Fruit fly (Drosophila melanogaster) whole organism, embryonic: Measurements from ENCODE around the gene Sas-6.

Experiments used
- BtbVII ChIP-seq: fragments of 200-800 bp; sonication (Bioruptor generic); optimal IDR thresholded peaks from 3 replicates; lab custom pipeline; 2017; ENCODE audit warnings: missing biosample characterization, mild to moderate bottlenecking, missing genetic modification characterization
- CG10543 ChIP-seq: fragments of 200-800 bp; sonication (Bioruptor generic); optimal IDR thresholded peaks from 3 replicates; lab custom pipeline; 2017; ENCODE audit warnings: missing biosample characterization, mild to moderate bottlenecking, missing genetic modification characterization, moderate library complexity
- CG10959 ChIP-seq: fragments of 200-800 bp; sonication (Bioruptor generic); IDR thresholded peaks from 2 replicates; pipeline ENCODE4 v1.3.6; 2022; ENCODE audit warnings: missing biosample characterization, missing genetic modification characterization
- CG11456 ChIP-seq: fragments of 200-800 bp; sonication (Bioruptor generic); IDR thresholded peaks from 3 replicates; pipeline ENCODE4 v1.3.6; 2022; ENCODE audit warnings: missing biosample characterization, missing genetic modification characterization
- CG11695 ChIP-seq: fragments of 200-800 bp; sonication (Bioruptor generic); IDR thresholded peaks from 3 replicates; pipeline ENCODE4 v1.3.6; 2022; ENCODE audit warnings: missing biosample characterization, missing genetic modification characterization
- CG12219 ChIP-seq: fragments of 200-800 bp; sonication (Bioruptor generic); optimal IDR thresholded peaks from 3 replicates; lab custom pipeline; 2018; ENCODE audit warnings: missing biosample characterization, mild to moderate bottlenecking, missing genetic modification characterization
- CG12299 ChIP-seq: fragments of 200-800 bp; sonication (Bioruptor generic); optimal IDR thresholded peaks from 2 replicates; lab custom pipeline; 2018; ENCODE audit warnings: missing biosample characterization, mild to moderate bottlenecking, missing genetic modification characterization
- CG12391 ChIP-seq: fragments of 200-800 bp; sonication (Bioruptor generic); optimal IDR thresholded peaks from 3 replicates; lab custom pipeline; 2018; ENCODE audit warnings: missing biosample characterization, mild to moderate bottlenecking, missing genetic modification characterization, moderate library complexity
- CG12769 ChIP-seq: fragments of 200-800 bp; sonication (Bioruptor generic); optimal IDR thresholded peaks from 2 replicates; lab custom pipeline; 2019; ENCODE audit warnings: missing biosample characterization, mild to moderate bottlenecking, missing genetic modification characterization, moderate library complexity
- CG12942 ChIP-seq: fragments of 200-800 bp; sonication (Bioruptor generic); optimal IDR thresholded peaks from 3 replicates; lab custom pipeline; 2016; ENCODE audit warnings: missing biosample characterization, missing genetic modification characterization
- CG13296 ChIP-seq: fragments of 200-800 bp; sonication (Bioruptor generic); optimal IDR thresholded peaks from 3 replicates; lab custom pipeline; 2018; ENCODE audit warnings: missing biosample characterization, mild to moderate bottlenecking, missing genetic modification characterization
- CG13894 ChIP-seq: fragments of 200-800 bp; sonication (Bioruptor generic); optimal IDR thresholded peaks from 3 replicates; lab custom pipeline; 2018; ENCODE audit warnings: missing biosample characterization, mild to moderate bottlenecking, missing genetic modification characterization, moderate library complexity
- CG15011 ChIP-seq: fragments of 200-800 bp; sonication (Bioruptor generic); optimal IDR thresholded peaks from 3 replicates; lab custom pipeline; 2018; ENCODE audit warnings: missing biosample characterization, mild to moderate bottlenecking, missing genetic modification characterization
- CG15514 ChIP-seq: fragments of 200-800 bp; sonication (Bioruptor generic); optimal IDR thresholded peaks from 3 replicates; lab custom pipeline; 2017; ENCODE audit warnings: missing biosample characterization, missing genetic modification characterization, mild to moderate bottlenecking, moderate library complexity, missing genetic modification reagents
- CG16813 ChIP-seq: fragments of 200-800 bp; sonication (Bioruptor generic); IDR thresholded peaks from 3 replicates; pipeline ENCODE4 v1.3.6; 2022; ENCODE audit warnings: missing biosample characterization, missing genetic modification characterization; ENCODE audit not compliant: partially characterized antibody
- CG2712 ChIP-seq: fragments of 200-800 bp; optimal IDR thresholded peaks from 3 replicates; lab custom pipeline; 2019; ENCODE audit warnings: missing biosample characterization, mild to moderate bottlenecking, missing genetic modification characterization, moderate library complexity
- CG32532 ChIP-seq: fragments of 200-800 bp; sonication (Bioruptor generic); IDR thresholded peaks from 2 replicates; pipeline ENCODE4 v1.3.6; 2022; ENCODE audit warnings: missing biosample characterization, missing genetic modification characterization
- CG4707 ChIP-seq: fragments of 200-800 bp; sonication (Bioruptor generic); optimal IDR thresholded peaks from 2 replicates; lab custom pipeline; 2018; ENCODE audit warnings: missing biosample characterization, mild to moderate bottlenecking, missing genetic modification characterization, moderate library complexity
- CG6272 ChIP-seq: fragments of 200-800 bp; sonication (Bioruptor generic); IDR thresholded peaks from 2 replicates; pipeline ENCODE4 v1.3.6; 2022; ENCODE audit warnings: missing biosample characterization, missing genetic modification characterization
- CG6813 ChIP-seq: fragments of 200-800 bp; sonication (Bioruptor generic); optimal IDR thresholded peaks from 2 replicates; lab custom pipeline; 2017; ENCODE audit warnings: missing biosample characterization, missing genetic modification characterization, mild to moderate bottlenecking, moderate library complexity, missing genetic modification reagents
- CG8281 ChIP-seq: fragments of 200-800 bp; sonication (Bioruptor generic); optimal IDR thresholded peaks from 2 replicates; lab custom pipeline; 2018; ENCODE audit warnings: missing biosample characterization, mild to moderate bottlenecking, missing genetic modification characterization, moderate library complexity
- CG9437 ChIP-seq: fragments of 200-800 bp; sonication (Bioruptor generic); optimal IDR thresholded peaks from 2 replicates; lab custom pipeline; 2018; ENCODE audit warnings: missing biosample characterization, mild to moderate bottlenecking, missing genetic modification characterization
- CG9797 ChIP-seq: fragments of 200-800 bp; sonication (Bioruptor generic); optimal IDR thresholded peaks from 3 replicates; lab custom pipeline; 2018; ENCODE audit warnings: missing biosample characterization, mild to moderate bottlenecking, missing genetic modification characterization
- D19B ChIP-seq: fragments of 200-800 bp; sonication (Bioruptor generic); optimal IDR thresholded peaks from 2 replicates; lab custom pipeline; 2017; ENCODE audit warnings: missing biosample characterization, mild to moderate bottlenecking, missing genetic modification characterization
- Eip74EF ChIP-seq, 2 experiments: fragments of 200-800 bp in 1 of 2; fragments of >200 bp in 1 of 2; sonication (Bioruptor generic) in 1 of 2; optimal IDR thresholded peaks; 2 replicates each; lab custom pipeline; 2017 to 2019; ENCODE audit warnings: missing biosample characterization in 2 of 2, missing genetic modification characterization in 2 of 2, mild to moderate bottlenecking in 1 of 2, moderate library complexity in 1 of 2
- Hand ChIP-seq: fragments of 200-800 bp; sonication (Bioruptor generic); optimal IDR thresholded peaks from 2 replicates; lab custom pipeline; 2017; ENCODE audit warnings: mild to moderate bottlenecking, missing biosample characterization, missing genetic modification reagents, missing genetic modification characterization
- Oaz ChIP-seq: fragments of 200-800 bp; sonication (Bioruptor generic); IDR thresholded peaks from 2 replicates; pipeline ENCODE4 v1.3.6; 2022; ENCODE audit warnings: missing biosample characterization, missing genetic modification characterization
- Usf ChIP-seq: fragments of 200-800 bp; sonication (Bioruptor generic); optimal IDR thresholded peaks from 2 replicates; lab custom pipeline; 2017; ENCODE audit warnings: missing genotype, missing biosample characterization, missing genetic modification characterization
- az2 ChIP-seq: fragments of 200-800 bp; sonication (Bioruptor generic); optimal IDR thresholded peaks from 3 replicates; lab custom pipeline; 2016; ENCODE audit warnings: missing biosample characterization, missing genetic modification characterization
- caup ChIP-seq: fragments of 200-800 bp; sonication (Bioruptor generic); optimal IDR thresholded peaks from 3 replicates; lab custom pipeline; 2017; ENCODE audit warnings: missing biosample characterization, mild to moderate bottlenecking, missing genetic modification characterization, moderate library complexity; ENCODE audit not compliant: severe bottlenecking
- chinmo ChIP-seq: fragments of 200-800 bp; sonication (Bioruptor generic); IDR thresholded peaks from 4 replicates; pipeline ENCODE4 v1.3.6; 2022; ENCODE audit warnings: missing biosample characterization, missing genetic modification characterization; ENCODE audit not compliant: partially characterized antibody
- dan ChIP-seq: fragments of 200-800 bp; sonication (Bioruptor generic); IDR thresholded peaks from 2 replicates; pipeline ENCODE4 v1.3.6; 2022; ENCODE audit warnings: missing biosample characterization, missing genetic modification characterization
- dati ChIP-seq: fragments of 200-800 bp; sonication (Bioruptor generic); IDR thresholded peaks from 2 replicates; pipeline ENCODE4 v1.3.6; 2022; ENCODE audit warnings: missing biosample characterization, missing genetic modification characterization
- disco-r ChIP-seq: fragments of 200-800 bp; sonication (Bioruptor generic); optimal IDR thresholded peaks from 2 replicates; lab custom pipeline; 2016; ENCODE audit warnings: missing biosample characterization, missing genetic modification characterization
- ewg ChIP-seq: fragments of 200-800 bp; sonication (Bioruptor generic); optimal IDR thresholded peaks from 3 replicates; lab custom pipeline; 2017; ENCODE audit warnings: mild to moderate bottlenecking, missing biosample characterization, missing genetic modification reagents, missing genetic modification characterization
- gcm ChIP-seq: fragments of 200-800 bp; sonication (Bioruptor generic); optimal IDR thresholded peaks from 2 replicates; lab custom pipeline; 2019; ENCODE audit warnings: missing biosample characterization, mild to moderate bottlenecking, missing genetic modification characterization, moderate library complexity
- grau ChIP-seq: fragments of 200-800 bp; optimal IDR thresholded peaks from 3 replicates; lab custom pipeline; 2019; ENCODE audit warnings: missing biosample characterization, mild to moderate bottlenecking, missing genetic modification characterization, moderate library complexity
- hkb ChIP-seq, 2 experiments: fragments of 200-800 bp in 1 of 2; fragments of >200 bp in 1 of 2; sonication (Bioruptor generic) in 1 of 2; IDR thresholded peaks in 1 of 2; optimal IDR thresholded peaks in 1 of 2; 2 replicates each; pipeline versions ENCODE4 v1.3.6 to Lab custom; 2017 to 2022; ENCODE audit warnings: missing biosample characterization in 1 of 2, missing genetic modification characterization in 1 of 2
- lilli ChIP-seq: fragments of 200-800 bp; sonication (Bioruptor generic); optimal IDR thresholded peaks from 3 replicates; lab custom pipeline; 2016; ENCODE audit warnings: missing biosample characterization, missing genetic modification characterization
- mirr ChIP-seq: fragments of 200-800 bp; sonication (Bioruptor generic); optimal IDR thresholded peaks from 3 replicates; lab custom pipeline; 2018; ENCODE audit warnings: missing biosample characterization, mild to moderate bottlenecking, missing genetic modification characterization
- pan ChIP-seq, 4 experiments: fragments of >200 bp in 3 of 4; fragments of 200-800 bp in 1 of 4; sonication (Bioruptor generic) in 1 of 4; optimal IDR thresholded peaks in 3 of 4; IDR thresholded peaks in 1 of 4; 2 replicates each; pipeline versions ENCODE4 v1.3.6 to Lab custom; 2017 to 2022; ENCODE audit warnings: missing biosample characterization in 2 of 4, missing genetic modification characterization in 2 of 4, mixed read lengths in 1 of 4
- phol ChIP-seq: fragments of 200-800 bp; sonication (Bioruptor generic); optimal IDR thresholded peaks from 3 replicates; lab custom pipeline; 2018; ENCODE audit warnings: missing biosample characterization, mild to moderate bottlenecking, missing genetic modification characterization, moderate library complexity
- pum ChIP-seq: fragments of 200-800 bp; sonication (Bioruptor generic); optimal IDR thresholded peaks from 2 replicates; lab custom pipeline; 2016; ENCODE audit warnings: missing biosample characterization, missing genetic modification characterization
- sd ChIP-seq: fragments of 200-800 bp; sonication (Bioruptor generic); optimal IDR thresholded peaks from 3 replicates; lab custom pipeline; 2018; ENCODE audit warnings: missing biosample characterization, mild to moderate bottlenecking, missing genetic modification characterization, moderate library complexity
- slp2 ChIP-seq: fragments of 200-800 bp; sonication (Bioruptor generic); optimal IDR thresholded peaks from 2 replicates; lab custom pipeline; 2016; ENCODE audit warnings: missing biosample characterization, missing genetic modification characterization
- tna ChIP-seq: fragments of 200-800 bp; sonication (Bioruptor generic); IDR thresholded peaks from 2 replicates; pipeline ENCODE4 v1.3.6; 2022; ENCODE audit warnings: missing biosample characterization, missing genetic modification characterization; ENCODE audit not compliant: partially characterized antibody
- trem ChIP-seq: fragments of 200-800 bp; optimal IDR thresholded peaks from 3 replicates; lab custom pipeline; 2019; ENCODE audit warnings: missing biosample characterization, mild to moderate bottlenecking, missing genetic modification characterization, moderate library complexity
- tup ChIP-seq: fragments of 200-800 bp; sonication (Bioruptor generic); optimal IDR thresholded peaks from 2 replicates; lab custom pipeline; 2016; ENCODE audit warnings: missing biosample characterization, mild to moderate bottlenecking, missing genetic modification characterization, moderate library complexity

Sas-6 gene

DNA sequence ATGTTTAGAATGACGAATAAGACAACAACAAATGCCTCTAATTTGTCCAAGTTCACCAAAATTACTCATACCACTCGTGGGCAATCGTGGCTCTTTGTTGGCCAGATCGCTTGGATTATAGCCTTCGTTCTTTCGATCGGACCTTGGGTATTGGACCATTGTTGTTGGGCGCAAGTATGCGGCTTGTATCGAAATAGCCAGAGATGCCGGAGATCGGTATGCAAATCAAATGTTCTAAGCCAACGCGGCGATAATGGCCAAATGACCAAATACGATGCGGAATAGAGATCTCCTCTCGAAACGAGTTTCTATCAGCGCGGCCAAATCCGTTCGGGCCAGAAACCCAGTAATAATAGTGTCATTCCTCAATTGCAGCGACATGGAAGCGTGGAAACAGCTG, 9.9 kb upstream of the Sas-6 start:
- TF ChIP-seq pum (GFP tag; lab: Kevin White, UChicago): no peak
- peak; percentile 93 for TF ChIP-seq sd
- peak; percentile 39 for TF ChIP-seq CG13894
- TF ChIP-seq chinmo (GFP tag; lab: Robert Waterston, UW): peak; percentile 56; the same call in 1 of the 4 replicates
- TF ChIP-seq dan (GFP tag; lab: Robert Waterston, UW): no peak
- no peak for TF ChIP-seq Oaz (GFP tag; lab: Robert Waterston, UW)
- peak; percentile 4 for TF ChIP-seq CG12769 (tag; lab: Kevin White, UChicago)
- TF ChIP-seq CG4707 (GFP tag; lab: Kevin White, UChicago): no peak
- no peak for TF ChIP-seq BtbVII (GFP tag; lab: Kevin White, UChicago)
- TF ChIP-seq CG15514 (GFP tag; lab: Kevin White, UChicago): no peak
- TF ChIP-seq D19B: no peak
- TF ChIP-seq grau (tag; lab: Kevin White, UChicago): no peak

dm6 chr3R:29990681-29991080, 4.5 kb upstream of the Sas-6 start:
- no peak for TF ChIP-seq Hand
- peak; percentile 17 for TF ChIP-seq mirr (GFP tag; lab: Kevin White, UChicago)
- TF ChIP-seq lilli (GFP tag; lab: Kevin White, UChicago): no peak
- no peak for TF ChIP-seq ewg
- no peak for TF ChIP-seq CG11695
- no peak for TF ChIP-seq CG11456
- TF ChIP-seq trem (tag; lab: Kevin White, UChicago): no peak
- no peak for TF ChIP-seq hkb (optimal IDR thresholded peaks at IDR 0.05; lab: Kevin White, UChicago)
- TF ChIP-seq hkb (GFP tag; IDR thresholded peaks at IDR 0.05; lab: Robert Waterston, UW): no peak
- TF ChIP-seq gcm (GFP tag; lab: Kevin White, UChicago): no peak
- no peak for TF ChIP-seq dati (GFP tag; lab: Robert Waterston, UW)
- no peak for TF ChIP-seq CG6272 (GFP tag; lab: Robert Waterston, UW)
- TF ChIP-seq CG12299 (tag; lab: Kevin White, UChicago): no peak
- TF ChIP-seq CG12219 (GFP tag; lab: Kevin White, UChicago): no peak
- no peak for TF ChIP-seq tup (GFP tag; lab: Kevin White, UChicago)
- peak in 1 of 2 experiments; percentile 7 for TF ChIP-seq Eip74EF (GFP tag; optimal IDR thresholded peaks at IDR 0.05; lab: Kevin White, UChicago)
- TF ChIP-seq CG12942 (GFP tag; lab: Kevin White, UChicago): no peak
- no peak for TF ChIP-seq CG9437
- TF ChIP-seq pan (optimal IDR thresholded peaks at IDR 0.05; lab: Kevin White, UChicago): no peak
- TF ChIP-seq pan (GFP tag; optimal IDR thresholded peaks at IDR 0.05 in 1 of 2, IDR thresholded peaks at IDR 0.05 in 1 of 2): no peak
- no peak for TF ChIP-seq CG32532 (GFP tag; lab: Robert Waterston, UW)
- TF ChIP-seq CG8281: no peak
- TF ChIP-seq CG16813 (GFP tag; lab: Robert Waterston, UW): no peak
- TF ChIP-seq caup (GFP tag; lab: Kevin White, UChicago): peak; percentile 38
- no peak for TF ChIP-seq Usf
- TF ChIP-seq CG13296 (GFP tag; lab: Kevin White, UChicago): peak; percentile 8
- TF ChIP-seq CG10959 (GFP tag; lab: Robert Waterston, UW): no peak
- TF ChIP-seq CG9797 (GFP tag; lab: Kevin White, UChicago): no peak
- no peak for TF ChIP-seq slp2 (GFP tag; lab: Kevin White, UChicago)
- TF ChIP-seq CG2712 (tag; lab: Kevin White, UChicago): no peak
- no peak for TF ChIP-seq CG12391 (tag; lab: Kevin White, UChicago)
- TF ChIP-seq CG6813: peak; percentile 33
- no peak for TF ChIP-seq tna (GFP tag; lab: Robert Waterston, UW)
- no peak for TF ChIP-seq phol (tag; lab: Kevin White, UChicago)
- no peak for TF ChIP-seq disco-r
- peak; percentile 0 for TF ChIP-seq BtbVII (GFP tag; lab: Kevin White, UChicago)
- TF ChIP-seq CG15011 (GFP tag; lab: Kevin White, UChicago): no peak
- TF ChIP-seq az2 (GFP tag; lab: Kevin White, UChicago): no peak
- TF ChIP-seq CG10543 (GFP tag; lab: Kevin White, UChicago): peak; percentile 4
